Worm (Caenorhabditis elegans): Measurements from ENCODE around the gene nlp-30.

The nlp-30 gene

DNA sequence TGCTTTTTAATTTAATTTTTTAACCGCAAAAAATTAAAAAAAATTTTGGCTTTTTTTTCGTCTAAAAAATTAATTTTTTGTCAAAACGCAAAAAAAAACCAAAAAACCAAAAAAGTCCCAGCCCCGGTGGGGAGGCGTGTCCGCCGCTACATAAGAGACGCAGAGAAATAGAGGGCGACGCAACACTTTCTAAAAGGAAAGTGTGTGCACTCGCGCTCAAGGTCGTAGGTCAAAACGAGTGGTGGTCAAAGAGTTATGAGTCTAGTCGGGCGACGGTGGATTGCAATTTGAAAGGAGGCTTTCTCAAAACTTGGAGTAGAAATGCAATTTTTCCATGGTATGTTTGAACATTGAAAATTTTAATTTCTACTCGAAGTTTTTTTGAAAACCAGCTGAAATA, 22.8 kb downstream of the nlp-30 start:
- TF ChIP-seq blmp-1 (tag; optimal IDR thresholded peaks at IDR 0.05), result peak; percentile 63
- TF ChIP-seq nhr-20 (tag; optimal IDR thresholded peaks at IDR 0.05), result no peak
- TF ChIP-seq lin-15B (tag; optimal IDR thresholded peaks at IDR 0.05), result no peak
- TF ChIP-seq fkh-8 (tag; optimal IDR thresholded peaks at IDR 0.05), result no peak

ce11 chrV:4005219-4005618, 23.4 kb downstream of the nlp-30 start, which contains the start of gene srh-8:
TSS of gene srh-8 (plus strand) at chrV:4005519.
- TF ChIP-seq tlp-1 (tag; optimal IDR thresholded peaks at IDR 0.05) (no peak), nhr-20 (tag; optimal IDR thresholded peaks at IDR 0.05) (no peak), zip-4 (GFP tag; optimal IDR thresholded peaks at IDR 0.05) (no peak), aha-1 (tag; optimal IDR thresholded peaks at IDR 0.05) (no peak), unc-98 (GFP tag; IDR thresholded peaks at IDR 0.05) (no peak), alr-1 (tag; optimal IDR thresholded peaks at IDR 0.05; ENCODE audit: borderline replicate concordance) (no peak)

- TF ChIP-seq elt-2 (tag; optimal IDR thresholded peaks at IDR 0.05) (no peak), tlp-1 (tag; optimal IDR thresholded peaks at IDR 0.05) (no peak), hlh-4 (tag; optimal IDR thresholded peaks at IDR 0.05) (no peak), snpc-4 (tag; optimal IDR thresholded peaks at IDR 0.05) (no peak), aha-1 (tag; optimal IDR thresholded peaks at IDR 0.05) (no peak), efl-1 (optimal IDR thresholded peaks at IDR 0.05) (no peak), efl-1 (GFP tag; optimal IDR thresholded peaks at IDR 0.05 in 1 of 2) (no peak), sup-37 (GFP tag; optimal IDR thresholded peaks at IDR 0.05) (no peak), mab-9 (GFP tag; IDR thresholded peaks at IDR 0.05) (no peak), xbp-1 (tag; optimal IDR thresholded peaks at IDR 0.05) (no peak), ama-1 (optimal IDR thresholded peaks at IDR 0.05) (no peak), nhr-76 (tag; optimal IDR thresholded peaks at IDR 0.05) (no peak), ceh-90 (tag; optimal IDR thresholded peaks at IDR 0.05) (no peak), Y116A8C.19 (tag; optimal IDR thresholded peaks at IDR 0.05; ENCODE audit: borderline replicate concordance) (no peak), zag-1 (tag; optimal IDR thresholded peaks at IDR 0.05) (no peak), ceh-63 (GFP tag; optimal IDR thresholded peaks at IDR 0.05) (no peak), sox-4 (tag; optimal IDR thresholded peaks at IDR 0.05) (no peak), unc-130 (tag; optimal IDR thresholded peaks at IDR 0.05) (no peak)
These were observed 26.1 kb downstream of the nlp-30 start, which contains the start of gene srh-7 for ce11 chrV:4007927-4008326. TSS of gene srh-7 (plus strand) at chrV:4008227.

DNA sequence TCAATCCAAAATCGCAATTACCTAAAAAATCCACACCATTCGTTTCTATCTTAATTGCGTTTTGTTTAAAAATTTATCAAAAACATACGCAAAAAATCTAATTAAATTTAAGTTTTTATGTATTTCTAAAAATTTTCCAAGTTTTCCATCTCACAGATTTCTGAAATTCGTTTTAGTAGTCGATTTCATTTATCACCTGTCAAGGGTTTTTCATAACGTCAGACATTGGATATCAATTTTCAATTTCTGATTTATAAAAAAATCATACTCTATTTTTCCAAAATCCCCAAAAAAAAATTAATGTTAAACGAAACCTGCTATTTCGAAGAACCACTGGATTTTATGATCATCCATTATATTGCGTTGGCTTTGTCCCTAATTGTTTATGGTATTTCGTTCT, 28.4 kb downstream of the nlp-30 start, which contains the start of gene srh-4:
Gene srh-4, plus strand, starts transcription at position 301 of the 400 bp plus-strand sequence.
- TF ChIP-seq fos-1 (tag; optimal IDR thresholded peaks at IDR 0.05), result no peak
- TF ChIP-seq irx-1 (tag; optimal IDR thresholded peaks at IDR 0.05), result no peak
- TF ChIP-seq lin-13 (GFP tag; optimal IDR thresholded peaks at IDR 0.05), result no peak
- no peak for TF ChIP-seq nhr-84 (tag; optimal IDR thresholded peaks at IDR 0.05)
- TF ChIP-seq elt-2 (tag; optimal IDR thresholded peaks at IDR 0.05), result no peak
- no peak for TF ChIP-seq alr-1 (tag; optimal IDR thresholded peaks at IDR 0.05; ENCODE audit: borderline replicate concordance)
- no peak for TF ChIP-seq unc-62 (GFP tag; optimal IDR thresholded peaks at IDR 0.05)
- TF ChIP-seq xbp-1 (tag; optimal IDR thresholded peaks at IDR 0.05), result no peak
- no peak for TF ChIP-seq ztf-4 (tag; optimal IDR thresholded peaks at IDR 0.05)
- TF ChIP-seq pax-3 (tag; optimal IDR thresholded peaks at IDR 0.05), result no peak
- no peak for TF ChIP-seq pag-3 (tag; optimal IDR thresholded peaks at IDR 0.05; ENCODE audit: borderline replicate concordance, insufficient read depth)
- TF ChIP-seq mef-2 (tag; optimal IDR thresholded peaks at IDR 0.05), result no peak

- TF ChIP-seq mef-2 (tag; optimal IDR thresholded peaks at IDR 0.05), result no peak
- TF ChIP-seq hlh-17 (GFP tag; optimal IDR thresholded peaks at IDR 0.05; ENCODE audit: borderline replicate concordance), result no peak
- no peak for TF ChIP-seq unc-30 (tag; optimal IDR thresholded peaks at IDR 0.05)
- TF ChIP-seq xbp-1 (tag; optimal IDR thresholded peaks at IDR 0.05), result no peak
- no peak for TF ChIP-seq tbx-2 (tag; optimal IDR thresholded peaks at IDR 0.05)
- TF ChIP-seq sox-4 (tag; optimal IDR thresholded peaks at IDR 0.05), result no peak
- no peak for TF ChIP-seq ama-1 (optimal IDR thresholded peaks at IDR 0.05)
- TF ChIP-seq fkh-4 (tag; optimal IDR thresholded peaks at IDR 0.05; ENCODE audit: borderline replicate concordance), result no peak
- no peak for TF ChIP-seq sup-37 (GFP tag; optimal IDR thresholded peaks at IDR 0.05)
- no peak for TF ChIP-seq nhr-237 (tag; optimal IDR thresholded peaks at IDR 0.05)
- TF ChIP-seq ztf-11 (tag; optimal IDR thresholded peaks at IDR 0.05), result no peak
- TF ChIP-seq blmp-1 (tag; optimal IDR thresholded peaks at IDR 0.05), result no peak
- no peak for TF ChIP-seq ets-5 (GFP tag; IDR thresholded peaks at IDR 0.05)
- TF ChIP-seq nhr-19 (GFP tag; conservative IDR thresholded peaks at IDR 0.05), result no peak
- TF ChIP-seq snpc-4 (tag; optimal IDR thresholded peaks at IDR 0.05), result no peak
- TF ChIP-seq F16B12.6 (tag; optimal IDR thresholded peaks at IDR 0.05), result no peak
- TF ChIP-seq pag-3 (tag; optimal IDR thresholded peaks at IDR 0.05; ENCODE audit: borderline replicate concordance, insufficient read depth), result no peak
- TF ChIP-seq nhr-77 (tag; optimal IDR thresholded peaks at IDR 0.05), result no peak
- no peak for TF ChIP-seq Y116A8C.19 (tag; optimal IDR thresholded peaks at IDR 0.05; ENCODE audit: borderline replicate concordance)
These were observed 35.0 kb downstream of the nlp-30 start, which contains the start of gene srw-89 for ce11 chrV:4016780-4017179. TSS of gene srw-89 (plus strand) at chrV:4017080.
